Fruit fly (Drosophila melanogaster): ENCODE results near the gene Mrp5.

Gene Mrp5

dm6 chr3R:19830973-19831372 lies 44.5 kb downstream of the Mrp5 start:
- no peak for TF ChIP-seq D1 (tag; optimal IDR thresholded peaks at IDR 0.05)
- TF ChIP-seq CG8159 (tag; optimal IDR thresholded peaks at IDR 0.05) = no peak
- no peak for TF ChIP-seq CG8301 (tag; optimal IDR thresholded peaks at IDR 0.05)
- no peak for TF ChIP-seq CG10348 (GFP tag; IDR thresholded peaks at IDR 0.05)
- TF ChIP-seq gl (tag; optimal IDR thresholded peaks at IDR 0.05) = no peak
- TF ChIP-seq EcR (GFP tag; optimal IDR thresholded peaks at IDR 0.05) = no peak
- no peak for TF ChIP-seq CG17806 (tag; optimal IDR thresholded peaks at IDR 0.05)
- TF ChIP-seq Pif1B (GFP tag; optimal IDR thresholded peaks at IDR 0.05) = no peak
- TF ChIP-seq CG32121 (GFP tag; IDR thresholded peaks at IDR 0.05) = no peak
- TF ChIP-seq CG34367 (tag; optimal IDR thresholded peaks at IDR 0.05) = no peak
- no peak for TF ChIP-seq CG13204 (GFP tag; optimal IDR thresholded peaks at IDR 0.05)
- no peak for TF ChIP-seq CG15710 (tag; optimal IDR thresholded peaks at IDR 0.05)
- TF ChIP-seq fd96Ca (GFP tag; IDR thresholded peaks at IDR 0.05) = no peak

- no peak for TF ChIP-seq CG4496 (GFP tag; IDR thresholded peaks at IDR 0.05)
- TF ChIP-seq CG32121 (GFP tag; IDR thresholded peaks at IDR 0.05) = no peak
- TF ChIP-seq CG15710 (tag; optimal IDR thresholded peaks at IDR 0.05) = no peak
- no peak for TF ChIP-seq CG14655 (GFP tag; optimal IDR thresholded peaks at IDR 0.05)
- TF ChIP-seq CG17806 (tag; optimal IDR thresholded peaks at IDR 0.05) = no peak
- no peak for TF ChIP-seq Pif1B (GFP tag; optimal IDR thresholded peaks at IDR 0.05)
- no peak for TF ChIP-seq CG9948 (tag; optimal IDR thresholded peaks at IDR 0.05)
- TF ChIP-seq CG13204 (GFP tag; optimal IDR thresholded peaks at IDR 0.05) = no peak
- no peak for TF ChIP-seq Snoo (tag; optimal IDR thresholded peaks at IDR 0.05)
- TF ChIP-seq Ets98B (GFP tag; IDR thresholded peaks at IDR 0.05) = no peak
Observed at dm6 chr3R:19826806-19827328, 48.6 kb downstream of the Mrp5 start.

DNA sequence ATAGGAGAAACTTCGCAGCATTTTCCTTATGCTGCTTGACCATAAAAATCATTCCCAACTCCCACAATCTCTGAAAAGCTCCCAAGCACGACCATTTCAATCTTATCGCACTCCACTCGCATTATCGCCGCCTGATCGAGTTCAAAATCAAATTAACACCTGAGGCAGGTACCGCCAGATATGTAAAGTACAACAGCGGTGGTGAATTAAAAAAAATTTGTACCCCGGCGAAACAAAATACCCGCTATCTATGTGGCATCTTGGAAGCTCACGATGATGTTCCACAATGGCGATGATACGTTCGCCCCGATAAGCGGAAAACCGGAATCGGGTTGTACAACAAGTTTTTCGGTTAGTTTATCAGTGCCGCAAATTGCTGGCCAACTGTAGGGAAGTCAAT lies 49.1 kb downstream of the Mrp5 start:
- TF ChIP-seq CG34367 (tag; optimal IDR thresholded peaks at IDR 0.05) = no peak
- TF ChIP-seq CG17806 (tag; optimal IDR thresholded peaks at IDR 0.05) = no peak
- TF ChIP-seq CG12605 (GFP tag; IDR thresholded peaks at IDR 0.05) = no peak
- no peak for TF ChIP-seq rn (GFP tag; IDR thresholded peaks at IDR 0.05)
- no peak for TF ChIP-seq CG32121 (GFP tag; IDR thresholded peaks at IDR 0.05)
- TF ChIP-seq D1 (tag; optimal IDR thresholded peaks at IDR 0.05) = no peak
- TF ChIP-seq CG10348 (GFP tag; IDR thresholded peaks at IDR 0.05) = no peak
- no peak for TF ChIP-seq Pif1A (GFP tag; optimal IDR thresholded peaks at IDR 0.05)
- TF ChIP-seq CG8301 (tag; optimal IDR thresholded peaks at IDR 0.05) = no peak
- TF ChIP-seq CG13204 (GFP tag; optimal IDR thresholded peaks at IDR 0.05) = no peak
- TF ChIP-seq CG15710 (tag; optimal IDR thresholded peaks at IDR 0.05) = no peak
- no peak for TF ChIP-seq CG8159 (tag; optimal IDR thresholded peaks at IDR 0.05)
- no peak for TF ChIP-seq gl (tag; optimal IDR thresholded peaks at IDR 0.05)
- no peak for TF ChIP-seq CG9948 (tag; optimal IDR thresholded peaks at IDR 0.05)
- TF ChIP-seq CG14655 (GFP tag; optimal IDR thresholded peaks at IDR 0.05) = no peak
- no peak for TF ChIP-seq Pif1B (GFP tag; optimal IDR thresholded peaks at IDR 0.05)
- TF ChIP-seq fd96Ca (GFP tag; IDR thresholded peaks at IDR 0.05) = no peak
- TF ChIP-seq Snoo (tag; optimal IDR thresholded peaks at IDR 0.05) = no peak
- TF ChIP-seq Ets98B (GFP tag; IDR thresholded peaks at IDR 0.05) = no peak

DNA sequence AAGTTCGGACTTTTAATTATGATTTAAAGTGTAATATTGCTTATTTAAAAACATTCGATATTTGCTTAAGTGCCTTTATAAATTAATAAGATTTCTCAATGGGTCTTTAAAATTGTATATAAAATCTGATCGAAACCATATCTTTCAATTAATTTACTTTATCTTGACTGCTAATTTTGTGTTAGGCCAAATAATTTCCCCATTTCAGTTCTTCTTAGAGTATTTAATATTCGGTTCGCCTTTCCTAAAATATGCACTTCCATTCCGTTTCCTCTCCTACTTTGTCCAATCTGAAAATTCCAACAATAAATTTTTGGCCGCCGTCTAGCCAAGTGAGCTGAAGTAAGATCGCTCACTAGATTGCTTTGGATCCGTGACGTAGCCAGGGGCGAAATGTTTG lies 51.0 kb downstream of the Mrp5 start:
- no peak for TF ChIP-seq CG15710 (tag; optimal IDR thresholded peaks at IDR 0.05)
- no peak for TF ChIP-seq EcR (GFP tag; optimal IDR thresholded peaks at IDR 0.05)
- TF ChIP-seq Snoo (tag; optimal IDR thresholded peaks at IDR 0.05) = no peak
- no peak for TF ChIP-seq CG17806 (tag; optimal IDR thresholded peaks at IDR 0.05)
- TF ChIP-seq gl (tag; optimal IDR thresholded peaks at IDR 0.05) = no peak
- no peak for TF ChIP-seq CG32121 (GFP tag; IDR thresholded peaks at IDR 0.05)
- no peak for TF ChIP-seq CG13204 (GFP tag; optimal IDR thresholded peaks at IDR 0.05)
- TF ChIP-seq CG9948 (tag; optimal IDR thresholded peaks at IDR 0.05) = no peak
- TF ChIP-seq CG8301 (tag; optimal IDR thresholded peaks at IDR 0.05) = no peak
- no peak for TF ChIP-seq Pif1B (GFP tag; optimal IDR thresholded peaks at IDR 0.05)
- no peak for TF ChIP-seq CG12605 (GFP tag; IDR thresholded peaks at IDR 0.05)
- no peak for TF ChIP-seq Ets98B (GFP tag; IDR thresholded peaks at IDR 0.05)

DNA sequence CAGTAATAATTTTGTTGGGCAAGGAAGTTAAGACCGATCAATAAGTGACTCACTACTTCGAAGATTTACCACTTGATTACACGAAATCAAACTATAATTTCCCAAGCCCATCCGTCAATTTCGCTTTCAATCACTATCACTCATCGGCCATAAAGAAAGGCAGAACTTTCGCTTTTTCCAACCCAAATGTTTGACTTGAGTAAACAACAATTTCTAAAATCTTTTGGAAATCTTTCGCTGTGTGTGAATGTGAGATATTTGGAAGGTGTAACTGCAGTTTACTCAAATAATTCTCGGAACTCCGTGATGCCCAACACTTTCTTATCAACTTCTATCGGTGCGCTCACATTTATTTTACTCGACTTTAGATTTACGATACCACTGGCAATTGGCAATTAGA lies 53.3 kb downstream of the Mrp5 start:
- TF ChIP-seq CG32121 (GFP tag; IDR thresholded peaks at IDR 0.05) (no peak), EcR (GFP tag; optimal IDR thresholded peaks at IDR 0.05) (no peak), CG17806 (tag; optimal IDR thresholded peaks at IDR 0.05) (no peak), CG10348 (GFP tag; IDR thresholded peaks at IDR 0.05) (no peak), CG13204 (GFP tag; optimal IDR thresholded peaks at IDR 0.05) (no peak), CG34367 (tag; optimal IDR thresholded peaks at IDR 0.05) (no peak)

DNA sequence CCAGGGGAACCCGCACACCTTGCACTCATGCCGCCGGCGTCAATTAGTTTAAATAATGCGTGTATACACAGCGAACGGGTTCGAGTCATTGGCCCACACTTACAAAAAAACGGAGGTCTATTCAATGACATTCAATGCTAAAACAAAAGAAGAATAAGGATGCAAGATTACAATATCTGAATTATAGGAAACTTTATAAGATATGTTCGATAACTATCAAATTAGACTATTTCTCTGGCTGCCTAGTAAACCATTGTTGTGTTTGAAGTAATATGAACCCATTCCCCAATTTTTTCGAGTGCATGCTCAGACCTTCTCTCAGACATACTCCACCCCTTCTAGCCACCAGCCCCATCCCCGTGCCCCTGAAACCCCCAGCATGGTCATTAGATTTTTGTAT lies 54.5 kb downstream of the Mrp5 start:
- TF ChIP-seq CG8301 (tag; optimal IDR thresholded peaks at IDR 0.05) = peak; percentile 42
- TF ChIP-seq Snoo (tag; optimal IDR thresholded peaks at IDR 0.05) = no peak
- no peak for TF ChIP-seq EcR (GFP tag; optimal IDR thresholded peaks at IDR 0.05)
- peak; percentile 8; the same call in 1 of the 2 replicates for TF ChIP-seq Ets98B (GFP tag; IDR thresholded peaks at IDR 0.05)
- no peak for TF ChIP-seq gl (tag; optimal IDR thresholded peaks at IDR 0.05)
- peak; percentile 57 for TF ChIP-seq CG14655 (GFP tag; optimal IDR thresholded peaks at IDR 0.05)
- 0 out of 3 replicates have a peak, but pooled peaks have one; percentile 16 for TF ChIP-seq CG4496 (GFP tag; IDR thresholded peaks at IDR 0.05)
- no peak for TF ChIP-seq CG12605 (GFP tag; IDR thresholded peaks at IDR 0.05)
- TF ChIP-seq CG34367 (tag; optimal IDR thresholded peaks at IDR 0.05) = no peak
- TF ChIP-seq Pif1B (GFP tag; optimal IDR thresholded peaks at IDR 0.05) = no peak
- no peak for TF ChIP-seq CG32121 (GFP tag; IDR thresholded peaks at IDR 0.05)
- TF ChIP-seq D1 (tag; optimal IDR thresholded peaks at IDR 0.05) = no peak
- TF ChIP-seq fd96Ca (GFP tag; IDR thresholded peaks at IDR 0.05) = peak; percentile 39; the same call in 1 of the 3 replicates

Measured in whole organism, pupa.